Worm (Caenorhabditis elegans) whole organism, young adult: ENCODE data around the gene F57C2.4.
A peak's percentile ranks its signal among the peaks of the same experiment; 100 is the strongest.

Experiments
- B0019.2 ChIP-seq: fragments of 200-800 bp; sonication (Bioruptor generic); conservative IDR thresholded peaks from 2 replicates; pipeline ENCODE4 v1.3.6; 2022; ENCODE audit warnings: missing genetic modification reagents, missing genetic modification characterization, missing compliant biosample characterization
- B0035.1 ChIP-seq: sonication (generic microtip); optimal IDR thresholded peaks from 2 replicates; lab custom pipeline; 2016; ENCODE audit warnings: missing genetic modification characterization, mild to moderate bottlenecking, missing compliant biosample characterization, missing genotype, missing genetic modification reagents
- B0261.1 ChIP-seq: sonication (generic microtip); optimal IDR thresholded peaks from 2 replicates; lab custom pipeline; 2016; ENCODE audit warnings: mild to moderate bottlenecking, missing genetic modification characterization, moderate library complexity, missing compliant biosample characterization
- B0336.3 ChIP-seq: fragments of 200-800 bp; sonication (Bioruptor generic); IDR thresholded peaks from 2 replicates; pipeline ENCODE4 v1.3.6; 2022; ENCODE audit warnings: missing genetic modification characterization, missing compliant biosample characterization
- F23B12.7 ChIP-seq: sonication (generic microtip); optimal IDR thresholded peaks from 2 replicates; lab custom pipeline; 2017; ENCODE audit warnings: missing genetic modification characterization, mild to moderate bottlenecking, missing compliant biosample characterization, antibody characterized with exemption, moderate library complexity; ENCODE audit not compliant: insufficient read depth
- F33H1.4 ChIP-seq: fragments of 200-800 bp; sonication (Bioruptor generic); IDR thresholded peaks from 2 replicates; pipeline ENCODE4 v1.3.6; 2022; ENCODE audit warnings: missing genetic modification reagents, missing genetic modification characterization, missing compliant biosample characterization
- K11D2.4 ChIP-seq: fragments of 200-800 bp; sonication (Bioruptor generic); IDR thresholded peaks from 2 replicates; pipeline ENCODE4 v1.3.6; 2022; ENCODE audit warnings: missing genetic modification reagents, missing genetic modification characterization, missing compliant biosample characterization
- T26A5.8 ChIP-seq: sonication (generic microtip); optimal IDR thresholded peaks from 2 replicates; lab custom pipeline; 2016; ENCODE audit warnings: missing genetic modification characterization, missing compliant biosample characterization
- Y56A3A.18 ChIP-seq: fragments of 200-800 bp; sonication (Bioruptor generic); IDR thresholded peaks from 2 replicates; pipeline ENCODE4 v1.3.6; 2022; ENCODE audit warnings: missing genetic modification reagents, missing genetic modification characterization, missing compliant biosample characterization
- Y79H2A.3 ChIP-seq: fragments of 200-800 bp; sonication (Bioruptor generic); conservative IDR thresholded peaks from 2 replicates; pipeline ENCODE4 v1.3.6; 2022; ENCODE audit warnings: missing genetic modification reagents, missing genetic modification characterization, missing compliant biosample characterization
- Y95B8A.8 ChIP-seq: fragments of 200-800 bp; sonication (Bioruptor generic); IDR thresholded peaks from 2 replicates; pipeline ENCODE4 v1.3.6; 2022; ENCODE audit warnings: missing genetic modification reagents, missing genetic modification characterization, missing compliant biosample characterization
- akir-1 ChIP-seq: fragments of 200-800 bp; sonication (Bioruptor generic); optimal IDR thresholded peaks from 2 replicates; lab custom pipeline; 2018; ENCODE audit warnings: mild to moderate bottlenecking, missing genetic modification characterization, moderate library complexity, missing compliant biosample characterization
- atf-7 ChIP-seq: sonication (generic microtip); optimal IDR thresholded peaks from 2 replicates; lab custom pipeline; 2017; ENCODE audit warnings: mild to moderate bottlenecking, missing genetic modification characterization, missing compliant biosample characterization
- attf-3 ChIP-seq: fragments of 200-800 bp; sonication (Bioruptor generic); conservative IDR thresholded peaks from 2 replicates; pipeline ENCODE4 v1.3.6; 2022; ENCODE audit warnings: missing genetic modification reagents, missing genetic modification characterization, missing compliant biosample characterization
- bed-1 ChIP-seq: fragments of 200-800 bp; sonication (Bioruptor generic); IDR thresholded peaks from 2 replicates; pipeline ENCODE4 v1.3.6; 2022; ENCODE audit warnings: missing genetic modification reagents, missing genetic modification characterization, missing compliant biosample characterization
- cebp-2 ChIP-seq: fragments of 200-800 bp; sonication (Bioruptor generic); IDR thresholded peaks from 2 replicates; pipeline ENCODE4 v1.3.6; 2022; ENCODE audit warnings: missing genetic modification characterization, missing compliant biosample characterization
- ceh-27 ChIP-seq: fragments of 200-800 bp; sonication (Bioruptor generic); optimal IDR thresholded peaks from 2 replicates; lab custom pipeline; 2018; ENCODE audit warnings: mild to moderate bottlenecking, missing genetic modification characterization, moderate library complexity, missing compliant biosample characterization
- ceh-58 ChIP-seq: fragments of 200-800 bp; sonication (Bioruptor generic); IDR thresholded peaks from 2 replicates; pipeline ENCODE4 v1.3.6; 2022; ENCODE audit warnings: missing genetic modification characterization, missing compliant biosample characterization
- ceh-91 ChIP-seq: fragments of 200-800 bp; sonication (Bioruptor generic); IDR thresholded peaks from 2 replicates; pipeline ENCODE4 v1.3.6; 2022; ENCODE audit warnings: missing genetic modification reagents, missing genetic modification characterization, missing compliant biosample characterization
- die-1 ChIP-seq: sonication (generic microtip); optimal IDR thresholded peaks from 2 replicates; lab custom pipeline; 2016; ENCODE audit warnings: missing genotype, mild to moderate bottlenecking, missing genetic modification characterization, missing compliant biosample characterization
- dpl-1 ChIP-seq: fragments of 150-350 bp; optimal IDR thresholded peaks from 2 replicates; lab custom pipeline; 2014; ENCODE audit warnings: missing biosample characterization, missing genetic modification reagents, missing genetic modification characterization
- egl-44 ChIP-seq: fragments of 200-800 bp; sonication (Bioruptor generic); IDR thresholded peaks from 2 replicates; pipeline ENCODE4 v1.3.6; 2022; ENCODE audit warnings: missing genetic modification reagents, missing genetic modification characterization, missing compliant biosample characterization
- egrh-3 ChIP-seq: fragments of 200-800 bp; sonication (Bioruptor generic); IDR thresholded peaks from 2 replicates; pipeline ENCODE4 v1.3.6; 2022; ENCODE audit warnings: missing genetic modification reagents, missing genetic modification characterization, missing compliant biosample characterization
- ekl-4 ChIP-seq: fragments of 200-800 bp; sonication (Bioruptor generic); IDR thresholded peaks from 2 replicates; pipeline ENCODE4 v1.3.6; 2022; ENCODE audit warnings: missing genetic modification reagents, missing genetic modification characterization, missing compliant biosample characterization
- ets-4 ChIP-seq: fragments of 200-800 bp; sonication (Bioruptor generic); optimal IDR thresholded peaks from 2 replicates; lab custom pipeline; 2018; ENCODE audit warnings: mild to moderate bottlenecking, missing genetic modification characterization, missing compliant biosample characterization
- hmg-20 ChIP-seq: fragments of 200-800 bp; sonication (Bioruptor generic); IDR thresholded peaks from 2 replicates; pipeline ENCODE4 v1.3.6; 2022; ENCODE audit warnings: missing genetic modification reagents, missing genetic modification characterization, missing compliant biosample characterization
- hsf-1 ChIP-seq: fragments of 200-800 bp; sonication (Bioruptor generic); IDR thresholded peaks from 2 replicates; pipeline ENCODE4 v1.3.6; 2022; ENCODE audit warnings: missing genetic modification reagents, missing genetic modification characterization, missing compliant biosample characterization
- lag-1 ChIP-seq: fragments of 200-800 bp; sonication (Bioruptor generic); IDR thresholded peaks from 2 replicates; pipeline ENCODE4 v1.3.6; 2022; ENCODE audit warnings: missing genetic modification reagents, missing genetic modification characterization, missing compliant biosample characterization
- let-607 ChIP-seq, 2 experiments: fragments of 200-800 bp in 1 of 2; sonication (Bioruptor generic) in 1 of 2; sonication (generic microtip) in 1 of 2; optimal IDR thresholded peaks; 2 replicates each; lab custom pipeline; 2016 to 2018; ENCODE audit warnings: mild to moderate bottlenecking in 2 of 2, missing compliant biosample characterization in 2 of 2, missing genetic modification characterization in 2 of 2, moderate library complexity in 2 of 2, missing genotype in 1 of 2
- lin-54 ChIP-seq: fragments of 200-800 bp; sonication (Bioruptor generic); optimal IDR thresholded peaks from 2 replicates; lab custom pipeline; 2018; ENCODE audit warnings: mild to moderate bottlenecking, missing genetic modification characterization, missing compliant biosample characterization
- lsl-1 ChIP-seq: fragments of 200-800 bp; sonication (Bioruptor generic); optimal IDR thresholded peaks from 2 replicates; lab custom pipeline; 2018; ENCODE audit warnings: mild to moderate bottlenecking, missing genetic modification characterization, moderate library complexity, missing compliant biosample characterization
- madf-10 ChIP-seq: sonication (generic microtip); optimal IDR thresholded peaks from 2 replicates; lab custom pipeline; 2016; ENCODE audit warnings: mild to moderate bottlenecking, missing genetic modification characterization, missing compliant biosample characterization
- madf-3 ChIP-seq: fragments of 200-800 bp; sonication (Bioruptor generic); IDR thresholded peaks from 2 replicates; pipeline ENCODE4 v1.3.6; 2022; ENCODE audit warnings: missing genetic modification reagents, missing genetic modification characterization, missing compliant biosample characterization
- madf-8 ChIP-seq: fragments of 200-800 bp; sonication (Bioruptor generic); conservative IDR thresholded peaks from 2 replicates; pipeline ENCODE4 v1.3.6; 2022; ENCODE audit warnings: missing genetic modification reagents, missing genetic modification characterization, missing compliant biosample characterization
- mxl-1 ChIP-seq: sonication (generic microtip); optimal IDR thresholded peaks from 2 replicates; lab custom pipeline; 2016; ENCODE audit warnings: missing genetic modification characterization, missing compliant biosample characterization
- nfya-2 ChIP-seq: fragments of 200-800 bp; sonication (Bioruptor generic); IDR thresholded peaks from 2 replicates; pipeline ENCODE4 v1.3.6; 2022; ENCODE audit warnings: missing genetic modification reagents, missing genetic modification characterization, missing compliant biosample characterization
- nfyb-1 ChIP-seq: fragments of 200-800 bp; sonication (Bioruptor generic); IDR thresholded peaks from 2 replicates; pipeline ENCODE4 v1.3.6; 2022; ENCODE audit warnings: missing genetic modification reagents, missing genetic modification characterization, missing compliant biosample characterization
- nhr-80 ChIP-seq: sonication (generic microtip); optimal IDR thresholded peaks from 2 replicates; lab custom pipeline; 2016; ENCODE audit warnings: missing genetic modification characterization, missing compliant biosample characterization
- rcor-1 ChIP-seq: fragments of 200-800 bp; sonication (Bioruptor generic); IDR thresholded peaks from 2 replicates; pipeline ENCODE4 v1.3.6; 2022; ENCODE audit warnings: missing genetic modification reagents, missing genetic modification characterization, missing compliant biosample characterization
- sea-2 ChIP-seq: fragments of 200-800 bp; sonication (Bioruptor generic); IDR thresholded peaks from 2 replicates; pipeline ENCODE4 v1.3.6; 2022; ENCODE audit warnings: missing genetic modification characterization, missing compliant biosample characterization
- snpc-4 ChIP-seq, 5 experiments: fragments of 150-350 bp in 1 of 5; sonication (generic microtip) in 4 of 5; optimal IDR thresholded peaks; 2 replicates each; lab custom pipeline; 2014 to 2018; ENCODE audit warnings: missing genetic modification characterization in 5 of 5, missing biosample characterization in 3 of 5, antibody characterized with exemption in 2 of 5, mild to moderate bottlenecking in 2 of 5, missing compliant biosample characterization in 2 of 5, missing genotype in 2 of 5, moderate library complexity in 2 of 5, missing genetic modification reagents in 1 of 5
- sptf-2 ChIP-seq: fragments of 200-800 bp; sonication (Bioruptor generic); optimal IDR thresholded peaks from 2 replicates; lab custom pipeline; 2018; ENCODE audit warnings: mild to moderate bottlenecking, missing genetic modification characterization, missing compliant biosample characterization
- zim-3 ChIP-seq: sonication (generic microtip); optimal IDR thresholded peaks from 2 replicates; lab custom pipeline; 2017; ENCODE audit warnings: mild to moderate bottlenecking, missing genetic modification characterization, moderate library complexity, missing compliant biosample characterization
- ztf-22 ChIP-seq: fragments of 200-800 bp; sonication (Bioruptor generic); optimal IDR thresholded peaks from 2 replicates; lab custom pipeline; 2018; ENCODE audit warnings: mild to moderate bottlenecking, missing genetic modification characterization, moderate library complexity, missing compliant biosample characterization
- ztf-25 ChIP-seq: fragments of 200-800 bp; sonication (Bioruptor generic); IDR thresholded peaks from 2 replicates; pipeline ENCODE4 v1.3.6; 2022; ENCODE audit warnings: missing genetic modification reagents, missing genetic modification characterization, missing compliant biosample characterization

F57C2.4 gene

DNA sequence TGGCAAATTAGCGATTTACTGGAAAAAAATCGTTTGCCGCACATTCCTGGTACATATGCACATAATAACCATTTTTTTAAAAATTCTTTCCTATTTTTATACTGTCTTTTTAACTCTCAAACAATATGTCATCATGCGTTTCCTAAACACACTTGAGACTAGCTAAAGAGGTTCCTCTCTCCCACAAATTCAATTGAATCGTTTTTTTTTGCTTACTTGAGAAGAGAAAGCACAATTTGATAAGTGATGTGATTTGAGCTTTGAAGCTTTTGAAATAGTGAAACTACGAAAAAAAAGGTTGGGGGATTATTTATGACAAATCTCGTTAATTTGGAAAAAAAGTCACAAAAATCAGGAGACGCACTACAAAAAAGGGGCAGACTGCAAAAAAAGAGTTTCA, 29.9 kb downstream of the F57C2.4 start:
- TF ChIP-seq let-607 (tag; optimal IDR thresholded peaks at IDR 0.05; lab: Kevin White, UChicago), result no peak
- TF ChIP-seq atf-7 (tag; lab: Kevin White, UChicago), result no peak
- no peak for TF ChIP-seq akir-1 (GFP tag; lab: Kevin White, UChicago)
- TF ChIP-seq, all 124 proteins: peak for 0

DNA sequence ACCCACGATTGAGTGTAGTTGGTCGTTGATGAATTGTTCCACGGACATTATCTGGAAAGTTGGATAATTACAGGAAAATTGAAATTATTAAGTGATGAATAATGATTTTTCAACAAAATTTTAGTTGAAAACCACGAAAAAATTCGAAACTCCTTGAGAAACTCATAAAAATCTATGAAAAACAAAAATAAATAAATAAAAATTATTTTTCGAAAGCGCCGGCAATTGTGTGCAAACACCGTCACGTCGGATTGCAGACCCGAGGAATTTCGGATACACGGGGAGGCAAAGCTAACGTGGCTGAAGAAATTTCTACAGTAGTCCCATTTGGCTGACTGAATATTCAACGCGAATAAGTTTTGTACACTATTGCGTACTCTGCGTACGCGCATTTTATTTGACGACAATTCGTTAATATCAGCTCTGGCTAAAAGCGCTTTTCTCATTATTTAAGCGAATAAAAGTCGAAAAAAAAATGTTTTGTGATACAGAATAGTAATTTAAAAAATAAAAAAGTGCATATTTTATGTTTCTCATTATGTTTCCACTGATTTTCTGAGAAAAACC, 36.5 kb downstream of the F57C2.4 start, which contains the start of gene mog-4:
Gene mog-4 (minus strand): TSS at position 51 of the 567 bp plus-strand sequence.
- peak; percentile 99 for TF ChIP-seq Y56A3A.18 (GFP tag; lab: Robert Waterston, UW)
- peak; percentile 99 for TF ChIP-seq madf-8 (GFP tag; lab: Robert Waterston, UW)
- peak; percentile 35 for TF ChIP-seq B0261.1 (tag; lab: Kevin White, UChicago)
- peak; percentile 100 for TF ChIP-seq B0019.2 (GFP tag; lab: Robert Waterston, UW)
- TF ChIP-seq T26A5.8 (tag; lab: Kevin White, UChicago), result peak; percentile 7
- peak; percentile 92 for TF ChIP-seq B0336.3 (GFP tag; lab: Robert Waterston, UW)
- peak; percentile 89 for TF ChIP-seq nfya-2 (GFP tag; lab: Robert Waterston, UW)
- peak; percentile 45 for TF ChIP-seq die-1
- peak; percentile 81 for TF ChIP-seq B0035.1 (tag; lab: Kevin White, UChicago)
- peak; percentile 97 for TF ChIP-seq ceh-27 (GFP tag; lab: Kevin White, UChicago)
- TF ChIP-seq F33H1.4 (GFP tag; lab: Robert Waterston, UW), result peak; percentile 97
- peak; percentile 100 for TF ChIP-seq Y79H2A.3 (GFP tag; lab: Robert Waterston, UW)
- peak; percentile 97 for TF ChIP-seq cebp-2 (GFP tag; lab: Robert Waterston, UW)
- TF ChIP-seq ztf-22, result peak; percentile 80
- 0 out of 2 replicates have a peak, but pooled peaks have one; percentile 15 for TF ChIP-seq ceh-58 (GFP tag; lab: Robert Waterston, UW)
- peak; percentile 97 for TF ChIP-seq lin-54 (GFP tag; lab: Kevin White, UChicago)
- peak; percentile 99 for TF ChIP-seq lag-1 (GFP tag; lab: Robert Waterston, UW)
- TF ChIP-seq sptf-2, result peak; percentile 9
- peak; percentile 10 for TF ChIP-seq ets-4 (GFP tag; lab: Kevin White, UChicago)
- peak; percentile 90 for TF ChIP-seq egrh-3 (GFP tag; lab: Robert Waterston, UW)
- peak; percentile 93 for TF ChIP-seq attf-3 (GFP tag; lab: Robert Waterston, UW)
- peak; percentile 100 for TF ChIP-seq ceh-91 (GFP tag; lab: Robert Waterston, UW)
- TF ChIP-seq dpl-1 (GFP tag; lab: Kevin White, UChicago), result peak; percentile 46
- peak; percentile 95 for TF ChIP-seq hmg-20
- peak; percentile 99 for TF ChIP-seq K11D2.4
- peak; percentile 99 for TF ChIP-seq rcor-1 (GFP tag; lab: Robert Waterston, UW)
- peak; percentile 97 for TF ChIP-seq egl-44 (GFP tag; lab: Robert Waterston, UW)
- peak; percentile 81 for TF ChIP-seq zim-3 (tag; lab: Kevin White, UChicago)
- TF ChIP-seq madf-10, result peak; percentile 93
- TF ChIP-seq lsl-1 (GFP tag; lab: Kevin White, UChicago), result peak; percentile 98
- peak; percentile 80 for TF ChIP-seq nhr-80 (tag; lab: Kevin White, UChicago)
- TF ChIP-seq nfyb-1 (GFP tag; lab: Robert Waterston, UW), result peak; percentile 99
- peak; percentile 99 for TF ChIP-seq ekl-4 (GFP tag; lab: Robert Waterston, UW)
- peak; percentile 25 for TF ChIP-seq F23B12.7 (tag; lab: Kevin White, UChicago)
- peak; percentile 98 for TF ChIP-seq bed-1 (GFP tag; lab: Robert Waterston, UW)
- TF ChIP-seq snpc-4 (GFP tag; optimal IDR thresholded peaks at IDR 0.05; lab: Kevin White, UChicago), result peak; percentile 31
- TF ChIP-seq snpc-4 (tag; optimal IDR thresholded peaks at IDR 0.05; lab: Kevin White, UChicago), result peak; percentile 41 to 91 (median 72)
- TF ChIP-seq mxl-1, result peak; percentile 28
- TF ChIP-seq madf-3 (GFP tag; lab: Robert Waterston, UW), result peak; percentile 98
- TF ChIP-seq sea-2, result peak; percentile 98
- peak; percentile 100 for TF ChIP-seq ztf-25 (GFP tag; lab: Robert Waterston, UW)
- TF ChIP-seq hsf-1 (GFP tag; lab: Robert Waterston, UW), result peak; percentile 93
- peak; percentile 97 to 98 for TF ChIP-seq let-607 (tag; optimal IDR thresholded peaks at IDR 0.05; lab: Kevin White, UChicago)
- TF ChIP-seq Y95B8A.8, result peak; percentile 99
